Fruit fly (Drosophila melanogaster): Measurements from ENCODE around the gene PGS1.

DNA sequence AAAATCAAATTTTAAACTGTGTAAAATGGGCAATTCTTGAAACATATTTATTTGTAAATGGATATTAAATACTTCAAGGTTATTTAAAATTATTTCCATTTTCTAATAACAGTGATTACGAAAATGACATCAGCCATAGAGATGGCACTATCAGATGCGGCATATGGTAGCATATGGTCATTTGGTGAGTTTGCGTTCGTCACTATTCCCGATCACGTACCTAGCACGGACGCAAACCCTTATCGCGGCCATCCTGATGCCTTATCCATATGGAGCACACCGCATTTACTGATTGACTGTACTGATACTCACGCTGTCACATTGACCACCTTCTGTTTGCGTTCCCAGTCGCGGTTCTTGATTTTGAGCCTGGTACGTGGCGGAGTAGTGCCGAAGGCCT, 7.8 kb downstream of the PGS1 start:
- TF ChIP-seq CG17359 (tag; optimal IDR thresholded peaks at IDR 0.05) (no peak), CG42726 (GFP tag; IDR thresholded peaks at IDR 0.05; ENCODE audit: partially characterized antibody) (no peak), zfh1 (GFP tag; IDR thresholded peaks at IDR 0.05) (0 out of 3 replicates have a peak, but pooled peaks have one; percentile 25), slp2 (GFP tag; optimal IDR thresholded peaks at IDR 0.05) (no peak), CG7839 (tag; optimal IDR thresholded peaks at IDR 0.05) (no peak), CG2678 (tag; optimal IDR thresholded peaks at IDR 0.05) (no peak)
